Fruit fly (Drosophila melanogaster) whole organism, adult: Measurements from ENCODE around the gene prc.

Experiments used
- CG11617 ChIP-seq: fragments of 200-800 bp; sonication (Bioruptor generic); optimal IDR thresholded peaks from 2 replicates; lab custom pipeline; 2017; ENCODE audit warnings: mild to moderate bottlenecking, missing biosample characterization, missing genetic modification reagents, missing genetic modification characterization
- CG14711 ChIP-seq: fragments of 200-800 bp; sonication (Bioruptor generic); optimal IDR thresholded peaks from 2 replicates; lab custom pipeline; 2018; ENCODE audit warnings: missing biosample characterization, mild to moderate bottlenecking, missing genetic modification characterization, moderate library complexity
- CG7045 ChIP-seq: fragments of 200-800 bp; sonication (Bioruptor generic); optimal IDR thresholded peaks from 2 replicates; lab custom pipeline; 2017; ENCODE audit warnings: missing biosample characterization, mild to moderate bottlenecking, missing genetic modification characterization
- Clk ChIP-seq: fragments of 200-800 bp; sonication (Bioruptor generic); optimal IDR thresholded peaks from 2 replicates; lab custom pipeline; 2017; ENCODE audit warnings: missing biosample characterization, missing genetic modification characterization
- Mnt ChIP-seq: fragments of 200-800 bp; sonication (Bioruptor generic); optimal IDR thresholded peaks from 2 replicates; lab custom pipeline; 2016; ENCODE audit warnings: missing biosample characterization, mild to moderate bottlenecking, missing genetic modification characterization
- cic ChIP-seq: fragments of 200-800 bp; sonication (Bioruptor generic); optimal IDR thresholded peaks from 2 replicates; lab custom pipeline; 2017; ENCODE audit warnings: missing biosample characterization, mild to moderate bottlenecking, missing genetic modification characterization, moderate library complexity
- cnc ChIP-seq, 2 experiments: fragments of >200 bp; optimal IDR thresholded peaks; 2 replicates each; lab custom pipeline; 2017
- kay ChIP-seq: fragments of 200-800 bp; sonication (Bioruptor generic); peaks from one replicate; lab custom pipeline; 2016; ENCODE audit warnings: missing biosample characterization, missing genetic modification characterization, borderline replicate concordance
- ovo ChIP-seq: fragments of 200-800 bp; sonication (Bioruptor generic); optimal IDR thresholded peaks from 2 replicates; lab custom pipeline; 2016; ENCODE audit warnings: missing biosample characterization, missing genetic modification characterization
- tj ChIP-seq: fragments of 200-800 bp; sonication (Bioruptor generic); optimal IDR thresholded peaks from 3 replicates; lab custom pipeline; 2017; ENCODE audit warnings: missing biosample characterization, mild to moderate bottlenecking, missing genetic modification characterization, moderate library complexity

DNA sequence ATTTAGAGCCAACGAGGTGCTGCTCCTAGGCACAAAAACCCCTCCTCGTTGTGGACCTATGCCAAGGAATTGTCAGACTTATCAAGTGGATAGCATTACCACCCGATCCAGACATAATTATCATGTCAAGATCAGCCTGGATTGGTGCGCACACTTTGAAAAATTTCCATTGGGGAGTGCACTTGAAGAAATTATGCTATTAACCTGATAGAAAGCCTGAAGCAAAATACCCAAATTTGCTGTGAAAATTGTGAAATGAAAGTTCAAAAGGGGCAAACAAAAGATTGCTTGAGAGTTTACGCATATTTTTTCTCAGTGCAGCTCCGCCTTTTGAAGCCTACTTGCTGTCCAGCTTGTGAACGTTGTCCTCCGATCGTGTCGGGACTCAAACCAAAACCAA, 47.8 kb upstream of the prc start:
- TF ChIP-seq CG14711, result no peak
- TF ChIP-seq cnc (optimal IDR thresholded peaks at IDR 0.05; lab: Kevin White, UChicago), result no peak
- no peak for TF ChIP-seq ovo (GFP tag; lab: Kevin White, UChicago)
- TF ChIP-seq kay (GFP tag; lab: Kevin White, UChicago), result no peak
- TF ChIP-seq Clk (GFP tag; lab: Kevin White, UChicago), result no peak
- TF ChIP-seq CG7045 (GFP tag; lab: Kevin White, UChicago), result no peak
- no peak for TF ChIP-seq CG11617 (GFP tag; lab: Kevin White, UChicago)
- TF ChIP-seq tj (GFP tag; lab: Kevin White, UChicago), result no peak
- no peak for TF ChIP-seq cic (GFP tag; lab: Kevin White, UChicago)
- TF ChIP-seq Mnt (GFP tag; lab: Kevin White, UChicago), result no peak
